Worm (Caenorhabditis elegans) whole organism, mixed stage, embryonic: ENCODE data around the gene ZK1248.19.

Source experiments
- bed-3 ChIP-seq: fragments of 200-800 bp; sonication (Bioruptor generic); optimal IDR thresholded peaks from 3 replicates; lab custom pipeline; 2018; ENCODE audit warnings: mild to moderate bottlenecking, missing genetic modification characterization, moderate library complexity, missing compliant biosample characterization
- blmp-1 ChIP-seq: fragments of 150-350 bp; optimal IDR thresholded peaks from 2 replicates; lab custom pipeline; 2014; ENCODE audit warnings: missing biosample characterization, missing genetic modification characterization
- ceh-39 ChIP-seq: fragments of 150-350 bp; optimal IDR thresholded peaks from 2 replicates; lab custom pipeline; 2014; ENCODE audit warnings: missing biosample characterization, missing genetic modification characterization
- ceh-43 ChIP-seq: fragments of 200-800 bp; sonication (Bioruptor generic); optimal IDR thresholded peaks from 2 replicates; lab custom pipeline; 2018; ENCODE audit warnings: mild to moderate bottlenecking, missing genetic modification characterization, moderate library complexity, missing compliant biosample characterization
- ceh-83 ChIP-seq: fragments of 200-800 bp; sonication (Bioruptor generic); optimal IDR thresholded peaks from 2 replicates; lab custom pipeline; 2018; ENCODE audit warnings: mild to moderate bottlenecking, missing genetic modification characterization, missing compliant biosample characterization
- ces-1 ChIP-seq: fragments of 150-350 bp; optimal IDR thresholded peaks from 2 replicates; lab custom pipeline; 2014; ENCODE audit warnings: missing biosample characterization, missing genetic modification reagents, missing genetic modification characterization
- cnd-1 ChIP-seq: fragments of 200-800 bp; sonication (Bioruptor generic); optimal IDR thresholded peaks from 2 replicates; lab custom pipeline; 2018; ENCODE audit warnings: mild to moderate bottlenecking, missing genetic modification characterization, missing compliant biosample characterization
- drap-1 ChIP-seq: fragments of 200-800 bp; sonication (Bioruptor generic); optimal IDR thresholded peaks from 3 replicates; lab custom pipeline; 2018; ENCODE audit warnings: mild to moderate bottlenecking, missing genetic modification characterization, missing compliant biosample characterization
- elt-1 ChIP-seq: sonication (generic microtip); optimal IDR thresholded peaks from 2 replicates; lab custom pipeline; 2017; ENCODE audit warnings: missing genetic modification characterization, mild to moderate bottlenecking, missing compliant biosample characterization, antibody characterized with exemption, moderate library complexity, borderline replicate concordance; ENCODE audit not compliant: insufficient read depth
- elt-3 ChIP-seq: fragments of 150-350 bp; optimal IDR thresholded peaks from 2 replicates; lab custom pipeline; 2014; ENCODE audit warnings: missing biosample characterization, missing genetic modification characterization
- flh-1 ChIP-seq: fragments of 200-800 bp; sonication (Bioruptor generic); optimal IDR thresholded peaks from 2 replicates; lab custom pipeline; 2018; ENCODE audit warnings: mild to moderate bottlenecking, missing genetic modification characterization, moderate library complexity, missing compliant biosample characterization
- ham-2 ChIP-seq: fragments of 200-800 bp; sonication (Bioruptor generic); optimal IDR thresholded peaks from 2 replicates; lab custom pipeline; 2018; ENCODE audit warnings: mild to moderate bottlenecking, missing genetic modification characterization, missing compliant biosample characterization
- hlh-1 ChIP-seq: fragments of 150-350 bp; optimal IDR thresholded peaks from 2 replicates; lab custom pipeline; 2014; ENCODE audit warnings: missing biosample characterization, missing genetic modification reagents, missing genetic modification characterization
- lin-13 ChIP-seq: fragments of 150-350 bp; optimal IDR thresholded peaks from 2 replicates; lab custom pipeline; 2014; ENCODE audit warnings: missing biosample characterization, missing genetic modification characterization
- lin-32 ChIP-seq: fragments of 200-800 bp; sonication (Bioruptor generic); optimal IDR thresholded peaks from 2 replicates; lab custom pipeline; 2018; ENCODE audit warnings: mild to moderate bottlenecking, missing genetic modification characterization, missing compliant biosample characterization
- lsy-2 ChIP-seq: fragments of 150-350 bp; optimal IDR thresholded peaks from 2 replicates; lab custom pipeline; 2014; ENCODE audit warnings: missing biosample characterization, missing genetic modification characterization
- mab-5 ChIP-seq: fragments of 150-350 bp; optimal IDR thresholded peaks from 2 replicates; lab custom pipeline; 2014; ENCODE audit warnings: missing biosample characterization, missing genetic modification characterization
- mep-1 ChIP-seq: fragments of 150-350 bp; optimal IDR thresholded peaks from 2 replicates; lab custom pipeline; 2017; ENCODE audit warnings: missing biosample characterization, missing genetic modification reagents, missing genetic modification characterization, inconsistent platforms
- mls-2 ChIP-seq: sonication (generic microtip); optimal IDR thresholded peaks from 2 replicates; lab custom pipeline; 2016; ENCODE audit warnings: mild to moderate bottlenecking, missing genetic modification characterization, moderate library complexity, missing compliant biosample characterization
- nhr-12 ChIP-seq: fragments of 150-350 bp; optimal IDR thresholded peaks from 2 replicates; lab custom pipeline; 2014; ENCODE audit warnings: missing biosample characterization, missing genetic modification characterization
- nhr-2 ChIP-seq: fragments of 150-350 bp; optimal IDR thresholded peaks from 2 replicates; lab custom pipeline; 2014; ENCODE audit warnings: missing biosample characterization, missing genetic modification characterization
- nhr-237 ChIP-seq: fragments of 150-350 bp; optimal IDR thresholded peaks from 2 replicates; lab custom pipeline; 2014; ENCODE audit warnings: missing biosample characterization, missing genetic modification characterization
- nhr-28 ChIP-seq: fragments of 150-350 bp; optimal IDR thresholded peaks from 2 replicates; lab custom pipeline; 2014; ENCODE audit warnings: missing biosample characterization, missing genetic modification characterization
- nhr-76 ChIP-seq: sonication (generic microtip); optimal IDR thresholded peaks from 2 replicates; lab custom pipeline; 2017; ENCODE audit warnings: missing biosample characterization, missing genetic modification characterization
- pha-4 ChIP-seq: fragments of 150-350 bp; optimal IDR thresholded peaks from 2 replicates; lab custom pipeline; 2018; ENCODE audit warnings: missing biosample characterization, missing genetic modification reagents, missing genetic modification characterization
- sem-2 ChIP-seq: fragments of 200-800 bp; sonication (Bioruptor generic); optimal IDR thresholded peaks from 2 replicates; lab custom pipeline; 2018; ENCODE audit warnings: mild to moderate bottlenecking, missing genetic modification characterization, missing compliant biosample characterization
- snpc-4 ChIP-seq: fragments of 150-350 bp; optimal IDR thresholded peaks from 2 replicates; lab custom pipeline; 2014; ENCODE audit warnings: missing biosample characterization, missing genetic modification characterization
- sptf-1 ChIP-seq: sonication (generic microtip); optimal IDR thresholded peaks from 2 replicates; lab custom pipeline; 2017; ENCODE audit warnings: mild to moderate bottlenecking, missing genetic modification characterization, moderate library complexity, missing compliant biosample characterization
- tbx-8 ChIP-seq: fragments of 200-800 bp; sonication (Bioruptor generic); optimal IDR thresholded peaks from 2 replicates; lab custom pipeline; 2018; ENCODE audit warnings: mild to moderate bottlenecking, missing genetic modification characterization, moderate library complexity, missing compliant biosample characterization
- unc-120 ChIP-seq: sonication (generic microtip); optimal IDR thresholded peaks from 2 replicates; lab custom pipeline; 2017; ENCODE audit warnings: missing genetic modification characterization, missing compliant biosample characterization; ENCODE audit not compliant: poor library complexity, severe bottlenecking
- unc-39 ChIP-seq: fragments of 150-350 bp; optimal IDR thresholded peaks from 2 replicates; lab custom pipeline; 2014; ENCODE audit warnings: missing biosample characterization, missing genetic modification characterization
- unc-62 ChIP-seq: fragments of 150-350 bp; optimal IDR thresholded peaks from 2 replicates; lab custom pipeline; 2014; ENCODE audit warnings: missing biosample characterization, missing genetic modification reagents, missing genetic modification characterization
- zip-8 ChIP-seq: fragments of 150-350 bp; optimal IDR thresholded peaks from 2 replicates; lab custom pipeline; 2014; ENCODE audit warnings: missing biosample characterization, missing genetic modification characterization
- ztf-11 ChIP-seq: fragments of 150-350 bp; optimal IDR thresholded peaks from 2 replicates; lab custom pipeline; 2014; ENCODE audit warnings: missing biosample characterization, missing genetic modification characterization

Gene ZK1248.19

DNA sequence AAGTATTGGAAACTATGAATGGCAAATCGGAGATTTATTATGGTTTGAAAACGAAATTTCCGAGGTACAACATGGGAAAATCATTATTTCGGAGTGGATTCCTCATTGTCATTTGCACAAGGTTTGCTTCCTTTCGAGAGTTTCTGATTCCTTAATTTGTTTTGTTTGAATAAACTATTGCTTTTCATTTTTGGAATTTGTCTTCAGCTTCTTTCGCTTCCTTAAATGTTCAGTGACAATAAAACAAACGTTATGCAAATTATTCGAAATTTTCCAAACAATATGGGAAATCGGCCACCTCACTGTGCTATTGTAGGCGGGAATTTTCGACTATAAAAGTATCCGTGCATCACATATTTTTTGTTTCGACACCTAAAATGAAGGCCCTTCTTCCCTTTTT lies 2.7 kb upstream of the ZK1248.19 start, which contains the start of gene nep-25:
nep-25 (plus strand) TSS at position 375 of the 400 bp plus-strand sequence.
- TF ChIP-seq nhr-76 (no peak), lin-13 (tag; lab: Kevin White, UChicago) (no peak), ztf-11 (tag; lab: Kevin White, UChicago) (no peak), bed-3 (GFP tag; lab: Kevin White, UChicago) (no peak), mep-1 (no peak), mab-5 (tag; lab: Kevin White, UChicago) (no peak)

DNA sequence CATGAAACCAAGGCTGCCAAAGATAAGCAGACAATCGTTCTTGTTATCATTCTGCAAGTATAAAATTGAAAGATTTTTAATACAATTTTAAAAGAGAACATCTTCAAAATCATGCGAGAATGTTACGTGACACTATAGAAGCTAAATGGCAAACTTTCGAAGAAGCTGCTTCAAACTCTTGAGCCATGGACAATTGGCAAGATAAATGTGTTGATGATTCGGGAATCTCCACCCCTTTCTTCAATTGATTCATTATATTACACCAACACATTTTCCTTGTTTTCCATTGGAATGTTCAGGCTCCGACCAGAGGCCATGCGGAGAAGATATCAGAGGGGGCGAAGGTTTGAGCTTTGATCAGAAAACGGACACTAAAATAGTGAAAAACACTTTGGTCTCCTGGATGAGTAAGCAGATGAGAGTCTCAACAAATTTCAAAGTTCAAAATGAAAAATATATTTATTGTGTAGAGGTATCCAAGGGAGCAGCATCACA lies 1.9 kb upstream of the ZK1248.19 start, which contains the start of gene lec-5:
lec-5 (minus strand) TSS at position 51 of the 495 bp plus-strand sequence.
- TF ChIP-seq mls-2 (tag; lab: Kevin White, UChicago), result no peak
- no peak for TF ChIP-seq flh-1 (GFP tag; lab: Kevin White, UChicago)
- no peak for TF ChIP-seq ceh-43 (GFP tag; lab: Kevin White, UChicago)
- no peak for TF ChIP-seq elt-1 (tag; lab: Kevin White, UChicago)
- no peak for TF ChIP-seq drap-1 (GFP tag; lab: Kevin White, UChicago)
- no peak for TF ChIP-seq bed-3 (GFP tag; lab: Kevin White, UChicago)
- TF ChIP-seq pha-4 (tag; lab: Kevin White, UChicago), result no peak
- TF ChIP-seq lsy-2 (tag; lab: Kevin White, UChicago), result no peak
- TF ChIP-seq nhr-2, result no peak
- no peak for TF ChIP-seq unc-39 (tag; lab: Kevin White, UChicago)
- no peak for TF ChIP-seq blmp-1 (tag; lab: Kevin White, UChicago)
- no peak for TF ChIP-seq ham-2 (GFP tag; lab: Kevin White, UChicago)
- TF ChIP-seq ceh-83 (GFP tag; lab: Kevin White, UChicago), result no peak
- no peak for TF ChIP-seq nhr-28 (tag; lab: Kevin White, UChicago)
- TF ChIP-seq ceh-39, result no peak
- TF ChIP-seq nhr-237, result no peak
- no peak for TF ChIP-seq lin-32
- TF ChIP-seq mep-1, result no peak
- TF ChIP-seq sptf-1, result no peak
- no peak for TF ChIP-seq nhr-12 (tag; lab: Kevin White, UChicago)
- peak; percentile 76 for TF ChIP-seq unc-62 (GFP tag; lab: Kevin White, UChicago)
- TF ChIP-seq unc-120 (tag; lab: Kevin White, UChicago), result peak; percentile 75
- TF ChIP-seq ces-1 (GFP tag; lab: Kevin White, UChicago), result no peak
- TF ChIP-seq ztf-11 (tag; lab: Kevin White, UChicago), result no peak
- no peak for TF ChIP-seq zip-8
- TF ChIP-seq snpc-4 (tag; lab: Kevin White, UChicago), result no peak
- peak; percentile 58 for TF ChIP-seq mab-5 (tag; lab: Kevin White, UChicago)
- TF ChIP-seq nhr-76, result no peak
- TF ChIP-seq cnd-1 (tag; lab: Kevin White, UChicago), result no peak
- peak; percentile 55 for TF ChIP-seq hlh-1 (tag; lab: Kevin White, UChicago)

DNA sequence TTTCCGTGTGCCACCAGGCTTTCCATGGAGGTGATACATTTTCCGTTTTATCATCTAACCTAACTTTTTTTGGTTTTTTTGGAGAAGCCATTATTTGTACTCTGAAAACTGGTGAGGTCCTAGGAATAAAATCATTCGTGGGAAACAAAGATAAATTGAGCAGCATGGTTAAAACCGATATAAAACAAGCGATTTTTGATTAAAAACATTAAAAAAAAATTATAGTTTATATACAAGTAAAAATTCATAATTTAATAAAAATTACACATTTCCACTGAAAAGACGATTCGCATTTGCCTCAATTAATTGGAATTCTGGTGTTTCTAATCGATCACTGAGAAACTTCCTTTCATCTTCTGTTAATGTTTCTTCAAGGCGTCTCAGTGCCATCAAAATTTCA lies 761 bp downstream of the ZK1248.19 start, which contains the start of gene ZK1248.15:
ZK1248.15 (minus strand) TSS at position 101 of the 400 bp plus-strand sequence.
- no peak for TF ChIP-seq unc-62 (GFP tag; lab: Kevin White, UChicago)
- TF ChIP-seq hlh-1 (tag; lab: Kevin White, UChicago), result no peak
- TF ChIP-seq lin-32, result no peak
- no peak for TF ChIP-seq sem-2
- TF ChIP-seq ces-1 (GFP tag; lab: Kevin White, UChicago), result no peak
- TF ChIP-seq ceh-83 (GFP tag; lab: Kevin White, UChicago), result no peak
- no peak for TF ChIP-seq mls-2 (tag; lab: Kevin White, UChicago)

DNA sequence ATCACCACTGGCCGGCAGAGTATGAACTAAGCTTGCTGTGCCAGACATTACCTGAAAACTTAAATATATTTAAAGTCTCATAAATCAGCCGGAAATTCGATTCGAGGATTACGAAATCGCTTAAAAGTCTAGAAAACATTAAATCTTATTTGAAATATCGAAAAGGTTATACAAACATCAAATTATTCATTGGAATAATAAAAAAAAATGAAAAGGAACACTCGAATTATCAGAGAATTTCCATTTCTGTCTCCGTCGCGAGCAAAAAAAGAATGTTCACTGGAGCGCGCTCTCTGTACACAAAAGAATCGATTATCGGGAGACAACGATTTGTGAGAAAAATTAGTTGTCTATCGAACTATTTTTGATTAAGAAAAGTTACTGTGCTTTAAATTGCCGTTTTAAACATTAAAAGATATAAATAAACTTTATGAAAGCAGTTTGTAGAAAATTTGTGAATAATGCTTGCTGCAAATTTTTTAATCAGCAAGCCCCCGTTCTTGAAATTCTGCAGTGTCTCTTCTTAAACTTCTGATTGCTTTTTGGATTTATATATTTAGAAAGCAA lies 3.0 kb downstream of the ZK1248.19 start, which contains the start of gene fzo-1:
fzo-1 (minus strand) TSS at position 51 of the 567 bp plus-strand sequence.
- TF ChIP-seq lin-13 (tag; lab: Kevin White, UChicago) (no peak), elt-3 (no peak), ceh-43 (GFP tag; lab: Kevin White, UChicago) (no peak), blmp-1 (tag; lab: Kevin White, UChicago) (no peak), ztf-11 (tag; lab: Kevin White, UChicago) (no peak), nhr-237 (peak; percentile 38), ham-2 (GFP tag; lab: Kevin White, UChicago) (no peak), drap-1 (GFP tag; lab: Kevin White, UChicago) (no peak), elt-1 (tag; lab: Kevin White, UChicago) (no peak), mep-1 (no peak), bed-3 (GFP tag; lab: Kevin White, UChicago) (peak; percentile 19), unc-120 (tag; lab: Kevin White, UChicago) (peak; percentile 34), snpc-4 (tag; lab: Kevin White, UChicago) (no peak), ces-1 (GFP tag; lab: Kevin White, UChicago) (peak; percentile 82), tbx-8 (GFP tag; lab: Kevin White, UChicago) (no peak), nhr-28 (tag; lab: Kevin White, UChicago) (no peak), hlh-1 (tag; lab: Kevin White, UChicago) (no peak), nhr-2 (no peak), flh-1 (GFP tag; lab: Kevin White, UChicago) (no peak), pha-4 (tag; lab: Kevin White, UChicago) (no peak), cnd-1 (tag; lab: Kevin White, UChicago) (peak; percentile 32), ceh-39 (peak; percentile 20), ceh-83 (GFP tag; lab: Kevin White, UChicago) (peak; percentile 59), lsy-2 (tag; lab: Kevin White, UChicago) (peak; percentile 32), nhr-12 (tag; lab: Kevin White, UChicago) (no peak), zip-8 (no peak)
